Fruit fly (Drosophila melanogaster): ENCODE measurements around the gene CG6168.

- TF ChIP-seq CG8478 (optimal IDR thresholded peaks at IDR 0.05) (no peak), CTCF (optimal IDR thresholded peaks at IDR 0.05) (no peak)
These were observed 24.0 kb upstream of the CG6168 start for dm6 chr3L:11345536-11345935.

Measured in S2 (cell line).